Fruit fly (Drosophila melanogaster): ENCODE measurements around the gene ush.

ush gene

DNA sequence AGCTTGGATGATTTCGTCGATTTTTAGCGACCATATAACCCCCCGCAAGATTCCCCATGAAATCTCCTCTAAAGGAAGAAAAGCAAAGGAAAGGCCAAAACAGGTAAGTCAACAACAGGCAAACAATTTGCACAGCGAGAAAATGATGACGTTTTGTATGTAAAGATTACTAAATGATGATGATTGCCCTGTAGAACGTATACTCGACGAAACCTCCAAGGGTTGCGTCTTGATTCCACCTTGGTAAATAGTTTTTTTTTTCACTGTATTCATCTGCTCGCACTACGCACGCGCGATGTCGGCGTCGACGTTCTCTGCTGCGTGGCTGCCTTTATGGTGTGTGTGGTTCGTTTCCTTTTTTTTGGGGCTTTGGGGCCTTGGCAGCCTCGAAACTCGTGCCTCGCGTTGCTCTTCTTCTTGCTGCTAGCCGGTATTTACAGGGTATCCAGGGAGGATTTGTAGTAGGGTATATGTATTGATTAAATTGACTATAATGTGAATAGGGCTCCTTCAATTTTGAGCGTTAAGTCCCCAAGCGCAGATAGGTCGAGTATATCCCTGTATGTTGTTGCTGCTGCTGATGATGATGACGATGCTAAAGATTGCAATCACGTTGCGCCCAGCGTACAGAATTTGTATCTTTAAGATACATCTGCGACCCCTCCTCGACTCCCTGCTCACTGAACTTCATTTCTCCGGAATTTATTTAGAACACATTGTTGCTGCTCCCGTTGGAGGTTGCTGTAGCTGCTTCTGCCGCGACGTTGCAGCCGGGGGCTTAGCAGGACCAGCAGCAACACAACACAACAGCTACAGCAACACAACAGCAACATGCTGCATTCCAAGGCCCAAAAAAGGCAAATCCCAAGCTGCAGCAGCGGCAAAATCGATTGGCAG, 48.4 kb upstream of the ush start (continued):
- peak; percentile 98 for TF ChIP-seq Eip78C (GFP tag)
- peak; percentile 97 for TF ChIP-seq Hr4 (GFP tag; optimal IDR thresholded peaks at IDR 0.05)
- TF ChIP-seq dsx (GFP tag; optimal IDR thresholded peaks at IDR 0.05; ENCODE audit: poor library complexity, severe bottlenecking), result peak; percentile 96
- peak; percentile 96 for TF ChIP-seq Eip75B (GFP tag; optimal IDR thresholded peaks at IDR 0.05)
- peak; percentile 93 for TF ChIP-seq topi (GFP tag; optimal IDR thresholded peaks at IDR 0.05)
- peak; percentile 88 for TF ChIP-seq CG34406 (GFP tag; optimal IDR thresholded peaks at IDR 0.05)
- peak; percentile 96 for TF ChIP-seq OdsH (GFP tag; optimal IDR thresholded peaks at IDR 0.05)
- TF ChIP-seq Gug (GFP tag; IDR thresholded peaks at IDR 0.05), result peak; percentile 90
- peak; percentile 92 for TF ChIP-seq Ets21C (GFP tag; optimal IDR thresholded peaks at IDR 0.05)
- peak; percentile 89 for TF ChIP-seq fd59A (GFP tag; optimal IDR thresholded peaks at IDR 0.05)
- TF ChIP-seq CG16779 (tag; optimal IDR thresholded peaks at IDR 0.05), result peak; percentile 82
- TF ChIP-seq dac (GFP tag; optimal IDR thresholded peaks at IDR 0.05), result peak; percentile 95
- peak; percentile 97 for TF ChIP-seq CG8119 (GFP tag; IDR thresholded peaks at IDR 0.05)
- peak; percentile 82 to 89 for TF ChIP-seq salr (GFP tag; optimal IDR thresholded peaks at IDR 0.05)
- peak; percentile 93 to 97 for TF ChIP-seq ss (GFP tag; optimal IDR thresholded peaks at IDR 0.05)
- TF ChIP-seq vri (GFP tag; optimal IDR thresholded peaks at IDR 0.05), result peak; percentile 95
- peak; percentile 93 for TF ChIP-seq achi (GFP tag; optimal IDR thresholded peaks at IDR 0.05)
- TF ChIP-seq CG32006 (GFP tag; optimal IDR thresholded peaks at IDR 0.05), result peak; percentile 96
- TF ChIP-seq CG1621 (tag; optimal IDR thresholded peaks at IDR 0.05), result peak; percentile 88

DNA sequence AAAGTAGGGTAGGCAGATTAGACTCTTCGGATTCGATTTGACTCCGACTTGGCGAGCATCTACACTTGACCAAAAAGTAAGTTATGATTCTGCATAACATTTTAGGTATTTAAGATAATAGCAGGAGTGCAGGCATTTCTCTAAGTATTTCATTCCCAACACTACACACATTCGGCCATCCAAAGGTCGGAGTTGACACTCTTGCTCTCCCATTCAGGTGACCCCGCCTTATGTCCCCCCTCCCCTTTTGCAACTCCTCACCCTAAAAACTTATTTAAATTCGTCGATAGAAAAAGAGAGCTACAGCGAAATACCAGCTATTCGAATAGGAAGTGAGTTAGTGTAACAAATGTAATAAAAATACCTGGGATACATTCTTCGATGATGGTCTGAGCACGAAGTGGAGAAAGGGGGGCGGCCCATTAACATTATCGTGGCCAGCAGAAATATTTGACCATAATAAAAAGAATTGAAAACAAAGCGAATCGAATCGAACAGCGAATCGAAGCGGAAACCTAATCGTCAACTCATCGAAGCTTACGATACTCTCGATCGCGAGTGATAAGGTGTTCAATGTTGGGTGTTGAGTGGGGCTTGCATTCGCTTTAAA, 47.5 kb upstream of the ush start:
- no peak for TF ChIP-seq pdm3 (GFP tag; optimal IDR thresholded peaks at IDR 0.05)
- TF ChIP-seq svp (GFP tag), result peak; percentile 25
- peak; percentile 3 for TF ChIP-seq CG4318 (GFP tag; optimal IDR thresholded peaks at IDR 0.05)
- TF ChIP-seq CG6808 (GFP tag; optimal IDR thresholded peaks at IDR 0.05), result no peak
- TF ChIP-seq Hr4 (GFP tag; optimal IDR thresholded peaks at IDR 0.05), result peak; percentile 12
- 0 out of 3 replicates have a peak, but pooled peaks have one; percentile 16 for TF ChIP-seq CG8119 (GFP tag; IDR thresholded peaks at IDR 0.05)
- TF ChIP-seq CG1621 (tag; optimal IDR thresholded peaks at IDR 0.05), result no peak
- peak; percentile 75 for TF ChIP-seq Eip78C (GFP tag)
- TF ChIP-seq Smox (GFP tag; optimal IDR thresholded peaks at IDR 0.05), result no peak
- TF ChIP-seq salr (GFP tag; optimal IDR thresholded peaks at IDR 0.05), result no peak
- no peak for TF ChIP-seq Hr39 (GFP tag; optimal IDR thresholded peaks at IDR 0.05)
- TF ChIP-seq CG32006 (GFP tag; optimal IDR thresholded peaks at IDR 0.05), result peak; percentile 45

DNA sequence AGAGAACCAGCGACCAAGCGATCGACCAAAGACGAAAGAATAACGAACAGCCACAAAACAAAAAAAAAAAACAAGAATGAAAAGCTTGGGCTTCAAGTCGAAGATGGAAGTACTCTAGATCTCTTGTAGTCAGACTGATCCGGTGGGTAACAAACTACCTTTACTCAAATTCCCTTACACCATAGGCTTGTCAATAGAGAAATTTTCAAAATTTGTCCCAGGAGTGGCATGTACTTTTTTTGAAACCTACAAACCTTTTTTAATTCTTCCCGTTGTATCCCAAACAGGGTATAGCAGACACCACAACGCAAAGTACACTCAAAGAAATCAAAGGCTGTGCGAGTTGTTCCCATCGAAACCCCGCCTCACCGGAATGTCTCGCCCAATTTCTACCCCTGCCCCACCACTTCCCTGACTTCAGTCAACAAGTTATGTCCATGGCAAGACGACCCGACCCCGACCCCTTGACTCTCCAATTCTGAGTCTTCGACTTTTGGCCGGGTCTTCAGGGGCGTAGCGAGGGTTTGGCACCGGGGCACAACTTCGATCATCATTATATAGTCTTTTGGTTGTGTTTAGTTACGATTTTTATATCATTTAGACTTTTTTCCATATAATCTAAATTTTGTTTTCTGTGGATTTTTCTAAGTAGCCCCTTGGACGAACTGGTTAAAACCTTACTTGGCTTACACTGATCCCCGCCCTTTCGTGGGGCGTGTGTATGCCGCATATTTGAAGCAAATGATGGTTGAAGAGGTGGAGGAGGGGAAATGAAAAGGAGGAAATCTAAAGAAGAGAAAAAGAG, 46.1 kb upstream of the ush start:
- TF ChIP-seq achi (GFP tag; optimal IDR thresholded peaks at IDR 0.05) (peak; percentile 86), spab (GFP tag; optimal IDR thresholded peaks at IDR 0.05) (peak; percentile 71), CG4318 (GFP tag; optimal IDR thresholded peaks at IDR 0.05) (peak; percentile 22), CG15336 (GFP tag; IDR thresholded peaks at IDR 0.05) (peak; percentile 66; the same call in 1 of the 2 replicates), eg (GFP tag; IDR thresholded peaks at IDR 0.05) (peak; percentile 53), Hr4 (GFP tag; optimal IDR thresholded peaks at IDR 0.05) (peak; percentile 60), salr (GFP tag; optimal IDR thresholded peaks at IDR 0.05) (peak; percentile 67 to 69), net (GFP tag; optimal IDR thresholded peaks at IDR 0.05) (peak; percentile 68), CG3032 (tag; optimal IDR thresholded peaks at IDR 0.05) (peak; percentile 83), CG10631 (GFP tag; optimal IDR thresholded peaks at IDR 0.05) (peak; percentile 89), vri (GFP tag; optimal IDR thresholded peaks at IDR 0.05) (peak; percentile 93), fkh (GFP tag; optimal IDR thresholded peaks at IDR 0.05) (no peak), Ets21C (GFP tag; optimal IDR thresholded peaks at IDR 0.05) (peak; percentile 93), CG8319 (GFP tag; optimal IDR thresholded peaks at IDR 0.05) (peak; percentile 81), fd59A (GFP tag; optimal IDR thresholded peaks at IDR 0.05) (peak; percentile 78), CG6276 (GFP tag; optimal IDR thresholded peaks at IDR 0.05) (peak; percentile 42), CG34406 (GFP tag; optimal IDR thresholded peaks at IDR 0.05) (peak; percentile 84), CG31627 (GFP tag; optimal IDR thresholded peaks at IDR 0.05) (peak; percentile 95), Blimp-1 (GFP tag; optimal IDR thresholded peaks at IDR 0.05) (peak; percentile 80), Sox14 (GFP tag; optimal IDR thresholded peaks at IDR 0.05) (peak; percentile 93), Eip78C (GFP tag) (peak; percentile 96), Gug (GFP tag; IDR thresholded peaks at IDR 0.05) (peak; percentile 67), Hr38 (GFP tag; optimal IDR thresholded peaks at IDR 0.05) (no peak), CG6854 (GFP tag; optimal IDR thresholded peaks at IDR 0.05) (peak; percentile 79), CG7368 (GFP tag; optimal IDR thresholded peaks at IDR 0.05) (peak; percentile 77), Sox15 (GFP tag; optimal IDR thresholded peaks at IDR 0.05) (peak; percentile 73)
